Fruit fly (Drosophila melanogaster) whole organism: ENCODE measurements around the gene LUBEL.

Source experiments
- EcR ChIP-seq, 2 experiments: fragments of >200 bp; optimal IDR thresholded peaks; 2 replicates each; lab custom pipeline; 2017; ENCODE audit warnings: missing biosample characterization in 2 of 2, missing genetic modification characterization in 2 of 2, missing genetic modification reagents in 2 of 2
- pan ChIP-seq: fragments of >200 bp; optimal IDR thresholded peaks from 2 replicates; lab custom pipeline; 2017
- psq ChIP-seq: fragments of >200 bp; optimal IDR thresholded peaks from 2 replicates; lab custom pipeline; 2017
- usp ChIP-seq: fragments of >200 bp; optimal IDR thresholded peaks from 2 replicates; lab custom pipeline; 2017; ENCODE audit warnings: missing biosample characterization, missing genetic modification characterization, mixed read lengths

- TF ChIP-seq EcR (GFP tag; optimal IDR thresholded peaks at IDR 0.05; lab: Kevin White, UChicago) (no peak), psq (lab: Kevin White, UChicago) (no peak), pan (no peak), usp (GFP tag; lab: Kevin White, UChicago) (no peak)
Measured at dm6 chr2L:6784235-6784634, 11.7 kb upstream of the LUBEL start.
